Fruit fly (Drosophila melanogaster) whole organism, wandering third instar larva: Measurements from ENCODE around the gene CG1640.

Experiments used
- CG9705 ChIP-seq: fragments of 200-800 bp; sonication (Bioruptor generic); optimal IDR thresholded peaks from 2 replicates; lab custom pipeline; 2018; ENCODE audit warnings: missing biosample characterization, mild to moderate bottlenecking, missing genetic modification characterization
- Hr78 ChIP-seq: fragments of >200 bp; optimal IDR thresholded peaks from 2 replicates; lab custom pipeline; 2017; ENCODE audit warnings: missing biosample characterization, missing genetic modification characterization
- OdsH ChIP-seq: fragments of 200-800 bp; sonication (Bioruptor generic); optimal IDR thresholded peaks from 2 replicates; lab custom pipeline; 2016; ENCODE audit warnings: missing biosample characterization, mild to moderate bottlenecking, missing genetic modification characterization
- Rel ChIP-seq, 2 experiments: fragments of 200-800 bp; sonication (Bioruptor generic) in 1 of 2; optimal IDR thresholded peaks; 2 replicates in 1 of 2; 3 replicates in 1 of 2; lab custom pipeline; 2016 to 2019; ENCODE audit warnings: mild to moderate bottlenecking in 2 of 2, missing biosample characterization in 2 of 2, missing genetic modification characterization in 2 of 2, moderate library complexity in 1 of 2
- brk ChIP-seq: fragments of 200-800 bp; sonication (Bioruptor generic); optimal IDR thresholded peaks from 2 replicates; lab custom pipeline; 2016; ENCODE audit warnings: missing biosample characterization, mild to moderate bottlenecking, missing genetic modification characterization
- dmrt93B ChIP-seq: fragments of 200-800 bp; sonication (Bioruptor generic); optimal IDR thresholded peaks from 2 replicates; lab custom pipeline; 2018; ENCODE audit warnings: missing biosample characterization, mild to moderate bottlenecking, missing genetic modification characterization
- foxo ChIP-seq, 2 experiments: fragments of 200-800 bp; sonication (Bioruptor generic); optimal IDR thresholded peaks; 2 replicates in 1 of 2; 3 replicates in 1 of 2; lab custom pipeline; 2016 to 2017; ENCODE audit warnings: missing biosample characterization in 2 of 2, missing genetic modification characterization in 2 of 2
- fru ChIP-seq: fragments of 200-800 bp; sonication (Bioruptor generic); optimal IDR thresholded peaks from 3 replicates; lab custom pipeline; 2016; ENCODE audit warnings: missing biosample characterization, mild to moderate bottlenecking, missing genetic modification characterization
- h ChIP-seq: fragments of 200-800 bp; sonication (Bioruptor generic); optimal IDR thresholded peaks from 3 replicates; lab custom pipeline; 2016; ENCODE audit warnings: missing biosample characterization, mild to moderate bottlenecking, missing genetic modification characterization
- usp ChIP-seq: fragments of >200 bp; optimal IDR thresholded peaks from 2 replicates; lab custom pipeline; 2017; ENCODE audit warnings: missing biosample characterization, missing genetic modification characterization

dm6 chrX:13337454-13337853 is 33.0 kb upstream of the CG1640 start, which contains the start of gene RpS15Aa:
- TF ChIP-seq h (GFP tag; lab: Kevin White, UChicago), result peak; percentile 47
- peak; percentile 85 for TF ChIP-seq CG9705 (GFP tag; lab: Kevin White, UChicago)
- TF ChIP-seq Hr78, result no peak
- TF ChIP-seq usp, result no peak
- peak; percentile 87 for TF ChIP-seq dmrt93B (GFP tag; lab: Kevin White, UChicago)
- no peak for TF ChIP-seq brk (GFP tag; lab: Kevin White, UChicago)
- peak in 1 of 2 experiments; percentile 65 for TF ChIP-seq foxo (GFP tag; optimal IDR thresholded peaks at IDR 0.05; lab: Kevin White, UChicago)
- peak; percentile 47 for TF ChIP-seq fru (GFP tag; lab: Kevin White, UChicago)
- no peak for TF ChIP-seq Rel (GFP tag; optimal IDR thresholded peaks at IDR 0.05; lab: Kevin White, UChicago)
- TF ChIP-seq Rel (tag; optimal IDR thresholded peaks at IDR 0.05; lab: Kevin White, UChicago), result peak; percentile 57
- TF ChIP-seq OdsH (GFP tag; lab: Kevin White, UChicago), result peak; percentile 24
